Fruit fly (Drosophila melanogaster) whole organism, embryonic: ENCODE data around the gene CG18749.
A peak's percentile ranks its signal among the peaks of the same experiment; 100 is the strongest.

Experiments
- BtbVII ChIP-seq: fragments of 200-800 bp; sonication (Bioruptor generic); optimal IDR thresholded peaks from 3 replicates; lab custom pipeline; 2017; ENCODE audit warnings: missing biosample characterization, mild to moderate bottlenecking, missing genetic modification characterization
- CG10209 ChIP-seq: fragments of 200-800 bp; sonication (Bioruptor generic); optimal IDR thresholded peaks from 3 replicates; lab custom pipeline; 2017; ENCODE audit warnings: missing biosample characterization, mild to moderate bottlenecking, missing genetic modification characterization, missing genetic modification reagents
- CG10565 ChIP-seq: fragments of 200-800 bp; sonication (Bioruptor generic); optimal IDR thresholded peaks from 3 replicates; lab custom pipeline; 2016; ENCODE audit warnings: missing biosample characterization, mild to moderate bottlenecking, missing genetic modification characterization
- CG11723 ChIP-seq: fragments of 200-800 bp; sonication (Bioruptor generic); optimal IDR thresholded peaks from 2 replicates; lab custom pipeline; 2017; ENCODE audit warnings: missing biosample characterization, mild to moderate bottlenecking, missing genetic modification characterization
- CG1233 ChIP-seq: fragments of 200-800 bp; sonication (Bioruptor generic); optimal IDR thresholded peaks from 4 replicates; lab custom pipeline; 2018; ENCODE audit warnings: missing biosample characterization, mild to moderate bottlenecking, missing genetic modification characterization
- CG13775 ChIP-seq: fragments of 200-800 bp; sonication (Bioruptor generic); optimal IDR thresholded peaks from 3 replicates; lab custom pipeline; 2017; ENCODE audit warnings: missing biosample characterization, mild to moderate bottlenecking, missing genetic modification characterization
- CG16813 ChIP-seq: fragments of 200-800 bp; sonication (Bioruptor generic); IDR thresholded peaks from 3 replicates; pipeline ENCODE4 v1.3.6; 2022; ENCODE audit warnings: missing biosample characterization, missing genetic modification characterization; ENCODE audit not compliant: partially characterized antibody
- CG1832 ChIP-seq: fragments of 200-800 bp; sonication (Bioruptor generic); optimal IDR thresholded peaks from 2 replicates; lab custom pipeline; 2017; ENCODE audit warnings: missing biosample characterization, mild to moderate bottlenecking, missing genetic modification characterization, inconsistent platforms
- CG18599 ChIP-seq: fragments of 200-800 bp; sonication (Bioruptor generic); optimal IDR thresholded peaks from 3 replicates; lab custom pipeline; 2017; ENCODE audit warnings: missing biosample characterization, missing genetic modification characterization, mild to moderate bottlenecking, moderate library complexity, missing genetic modification reagents
- CG2116 ChIP-seq: fragments of 200-800 bp; sonication (Bioruptor generic); optimal IDR thresholded peaks from 3 replicates; lab custom pipeline; 2018; ENCODE audit warnings: missing biosample characterization, mild to moderate bottlenecking, missing genetic modification characterization
- CG2712 ChIP-seq: fragments of 200-800 bp; optimal IDR thresholded peaks from 3 replicates; lab custom pipeline; 2019; ENCODE audit warnings: missing biosample characterization, mild to moderate bottlenecking, missing genetic modification characterization, moderate library complexity
- CG32772 ChIP-seq: fragments of 200-800 bp; sonication (Bioruptor generic); IDR thresholded peaks from 2 replicates; pipeline ENCODE4 v1.3.6; 2022; ENCODE audit warnings: missing biosample characterization, missing genetic modification characterization
- CG4424 ChIP-seq: fragments of 200-800 bp; sonication (Bioruptor generic); optimal IDR thresholded peaks from 3 replicates; lab custom pipeline; 2016; ENCODE audit warnings: missing biosample characterization, missing genetic modification characterization
- CG4617 ChIP-seq: fragments of 200-800 bp; sonication (Bioruptor generic); optimal IDR thresholded peaks from 3 replicates; lab custom pipeline; 2016; ENCODE audit warnings: missing biosample characterization, missing genetic modification characterization, borderline replicate concordance
- CG4854 ChIP-seq: fragments of 200-800 bp; sonication (Bioruptor generic); optimal IDR thresholded peaks from 2 replicates; lab custom pipeline; 2016; ENCODE audit warnings: missing biosample characterization, missing genetic modification characterization, inconsistent platforms
- CG6175 ChIP-seq: fragments of 200-800 bp; sonication (Bioruptor generic); IDR thresholded peaks from 3 replicates; pipeline ENCODE4 v1.3.6; 2022; ENCODE audit warnings: missing biosample characterization, missing genetic modification characterization
- CG6765 ChIP-seq: fragments of 200-800 bp; sonication (Bioruptor generic); optimal IDR thresholded peaks from 3 replicates; lab custom pipeline; 2017; ENCODE audit warnings: missing biosample characterization, mild to moderate bottlenecking, missing genetic modification characterization
- CG7963 ChIP-seq: fragments of 200-800 bp; sonication (Bioruptor generic); IDR thresholded peaks from 3 replicates; pipeline ENCODE4 v1.3.6; 2022; ENCODE audit warnings: missing biosample characterization, missing genetic modification characterization; ENCODE audit not compliant: partially characterized antibody
- CG8944 ChIP-seq: fragments of 200-800 bp; sonication (Bioruptor generic); optimal IDR thresholded peaks from 3 replicates; lab custom pipeline; 2016; ENCODE audit warnings: missing biosample characterization, missing genetic modification characterization
- CG9609 ChIP-seq: fragments of 200-800 bp; sonication (Bioruptor generic); optimal IDR thresholded peaks from 3 replicates; lab custom pipeline; 2016; ENCODE audit warnings: missing biosample characterization, missing genetic modification characterization
- CG9817 ChIP-seq: fragments of 200-800 bp; sonication (Bioruptor generic); optimal IDR thresholded peaks from 2 replicates; lab custom pipeline; 2018; ENCODE audit warnings: missing biosample characterization, mild to moderate bottlenecking, missing genetic modification characterization, moderate library complexity
- CkIIα-i1 ChIP-seq: fragments of 200-800 bp; sonication (Bioruptor generic); IDR thresholded peaks from 2 replicates; pipeline ENCODE4 v1.3.6; 2022; ENCODE audit warnings: missing biosample characterization, missing genetic modification characterization
- Dip2 ChIP-seq: fragments of 200-800 bp; sonication (Bioruptor generic); IDR thresholded peaks from 2 replicates; pipeline ENCODE4 v1.3.6; 2022; ENCODE audit warnings: missing biosample characterization, missing genetic modification characterization
- Elba2 ChIP-seq: fragments of 200-800 bp; sonication (Bioruptor generic); optimal IDR thresholded peaks from 3 replicates; lab custom pipeline; 2016; ENCODE audit warnings: missing biosample characterization, missing genetic modification characterization
- HHEX ChIP-seq: fragments of 200-800 bp; sonication (Bioruptor generic); optimal IDR thresholded peaks from 3 replicates; lab custom pipeline; 2017; ENCODE audit warnings: missing biosample characterization, mild to moderate bottlenecking, missing genetic modification characterization, missing genetic modification reagents
- Kr ChIP-seq: fragments of 200-800 bp; sonication (Bioruptor generic); optimal IDR thresholded peaks from 2 replicates; lab custom pipeline; 2017; ENCODE audit warnings: missing biosample characterization, mild to moderate bottlenecking, missing genetic modification characterization
- NK7.1 ChIP-seq: fragments of 200-800 bp; sonication (Bioruptor generic); optimal IDR thresholded peaks from 3 replicates; lab custom pipeline; 2016; ENCODE audit warnings: missing biosample characterization, missing genetic modification characterization
- Rfx ChIP-seq: fragments of 200-800 bp; sonication (Bioruptor generic); IDR thresholded peaks from 2 replicates; pipeline ENCODE4 v1.3.6; 2022; ENCODE audit warnings: missing biosample characterization, missing genetic modification characterization
- Tbp ChIP-seq: fragments of >200 bp; optimal IDR thresholded peaks from 2 replicates; lab custom pipeline; 2018; ENCODE audit warnings: missing biosample characterization, missing genetic modification characterization
- Vsx1 ChIP-seq: fragments of 200-800 bp; sonication (Bioruptor generic); optimal IDR thresholded peaks from 2 replicates; lab custom pipeline; 2017; ENCODE audit warnings: missing biosample characterization, mild to moderate bottlenecking, missing genetic modification characterization, missing genetic modification reagents
- Xrp1 ChIP-seq: fragments of 200-800 bp; sonication (Bioruptor generic); IDR thresholded peaks from 2 replicates; pipeline ENCODE4 v1.3.6; 2022; ENCODE audit warnings: missing biosample characterization, missing genetic modification characterization
- ara ChIP-seq: fragments of 200-800 bp; sonication (Bioruptor generic); IDR thresholded peaks from 2 replicates; pipeline ENCODE4 v1.3.6; 2022; ENCODE audit warnings: missing biosample characterization, missing genetic modification characterization
- bigmax ChIP-seq: fragments of 200-800 bp; sonication (Bioruptor generic); optimal IDR thresholded peaks from 2 replicates; lab custom pipeline; 2018; ENCODE audit warnings: missing biosample characterization, mild to moderate bottlenecking, missing genetic modification characterization
- bowl ChIP-seq: fragments of 200-800 bp; sonication (Bioruptor generic); IDR thresholded peaks from 2 replicates; pipeline ENCODE4 v1.3.6; 2022; ENCODE audit warnings: missing biosample characterization, missing genetic modification characterization
- br ChIP-seq: fragments of >200 bp; optimal IDR thresholded peaks from 2 replicates; lab custom pipeline; 2017
- cas ChIP-seq: fragments of 200-800 bp; sonication (Bioruptor generic); IDR thresholded peaks from 2 replicates; pipeline ENCODE4 v1.3.6; 2022; ENCODE audit warnings: missing biosample characterization, missing genetic modification characterization
- cato ChIP-seq: fragments of 200-800 bp; sonication (Bioruptor generic); optimal IDR thresholded peaks from 2 replicates; lab custom pipeline; 2016; ENCODE audit warnings: missing biosample characterization, missing genetic modification characterization, borderline replicate concordance
- ci ChIP-seq: fragments of 200-800 bp; sonication (Bioruptor generic); IDR thresholded peaks from 3 replicates; pipeline ENCODE4 v1.3.6; 2022; ENCODE audit warnings: missing biosample characterization, missing genetic modification characterization
- dm ChIP-seq: fragments of 200-800 bp; sonication (Bioruptor generic); optimal IDR thresholded peaks from 3 replicates; lab custom pipeline; 2016; ENCODE audit warnings: missing biosample characterization, missing genetic modification characterization
- dpn ChIP-seq, 2 experiments: fragments of 200-800 bp; sonication (Bioruptor generic); optimal IDR thresholded peaks; 3 replicates each; lab custom pipeline; 2016; ENCODE audit warnings: missing biosample characterization in 2 of 2, missing genetic modification characterization in 2 of 2
- en ChIP-seq: fragments of 200-800 bp; sonication (Bioruptor generic); optimal IDR thresholded peaks from 2 replicates; lab custom pipeline; 2016; ENCODE audit warnings: missing biosample characterization, missing genetic modification characterization
- hbn ChIP-seq: fragments of 200-800 bp; sonication (Bioruptor generic); IDR thresholded peaks from 2 replicates; pipeline ENCODE4 v1.3.6; 2022; ENCODE audit warnings: missing biosample characterization, missing genetic modification characterization; ENCODE audit not compliant: partially characterized antibody
- her ChIP-seq: fragments of 200-800 bp; sonication (Bioruptor generic); optimal IDR thresholded peaks from 2 replicates; lab custom pipeline; 2016; ENCODE audit warnings: missing biosample characterization, missing genetic modification characterization
- hkb ChIP-seq, 2 experiments: fragments of 200-800 bp in 1 of 2; fragments of >200 bp in 1 of 2; sonication (Bioruptor generic) in 1 of 2; IDR thresholded peaks in 1 of 2; optimal IDR thresholded peaks in 1 of 2; 2 replicates each; pipeline versions ENCODE4 v1.3.6 to Lab custom; 2017 to 2022; ENCODE audit warnings: missing biosample characterization in 1 of 2, missing genetic modification characterization in 1 of 2
- klu ChIP-seq: fragments of 200-800 bp; sonication (Bioruptor generic); IDR thresholded peaks from 2 replicates; pipeline ENCODE4 v1.3.6; 2022; ENCODE audit warnings: missing biosample characterization, missing genetic modification characterization
- shn ChIP-seq: fragments of 200-800 bp; sonication (Bioruptor generic); optimal IDR thresholded peaks from 3 replicates; lab custom pipeline; 2016; ENCODE audit warnings: missing biosample characterization, missing genetic modification characterization
- sna ChIP-seq: fragments of 200-800 bp; sonication (Bioruptor generic); IDR thresholded peaks from 2 replicates; pipeline ENCODE4 v1.3.6; 2022; ENCODE audit warnings: missing biosample characterization, missing genetic modification characterization; ENCODE audit not compliant: partially characterized antibody
- sqz ChIP-seq: fragments of 200-800 bp; sonication (Bioruptor generic); optimal IDR thresholded peaks from 3 replicates; lab custom pipeline; 2018; ENCODE audit warnings: missing biosample characterization, mild to moderate bottlenecking, missing genetic modification characterization
- unc-4 ChIP-seq: fragments of 200-800 bp; sonication (Bioruptor generic); IDR thresholded peaks from 2 replicates; pipeline ENCODE4 v1.3.6; 2022; ENCODE audit warnings: missing biosample characterization, missing genetic modification characterization; ENCODE audit not compliant: partially characterized antibody

The CG18749 gene

DNA sequence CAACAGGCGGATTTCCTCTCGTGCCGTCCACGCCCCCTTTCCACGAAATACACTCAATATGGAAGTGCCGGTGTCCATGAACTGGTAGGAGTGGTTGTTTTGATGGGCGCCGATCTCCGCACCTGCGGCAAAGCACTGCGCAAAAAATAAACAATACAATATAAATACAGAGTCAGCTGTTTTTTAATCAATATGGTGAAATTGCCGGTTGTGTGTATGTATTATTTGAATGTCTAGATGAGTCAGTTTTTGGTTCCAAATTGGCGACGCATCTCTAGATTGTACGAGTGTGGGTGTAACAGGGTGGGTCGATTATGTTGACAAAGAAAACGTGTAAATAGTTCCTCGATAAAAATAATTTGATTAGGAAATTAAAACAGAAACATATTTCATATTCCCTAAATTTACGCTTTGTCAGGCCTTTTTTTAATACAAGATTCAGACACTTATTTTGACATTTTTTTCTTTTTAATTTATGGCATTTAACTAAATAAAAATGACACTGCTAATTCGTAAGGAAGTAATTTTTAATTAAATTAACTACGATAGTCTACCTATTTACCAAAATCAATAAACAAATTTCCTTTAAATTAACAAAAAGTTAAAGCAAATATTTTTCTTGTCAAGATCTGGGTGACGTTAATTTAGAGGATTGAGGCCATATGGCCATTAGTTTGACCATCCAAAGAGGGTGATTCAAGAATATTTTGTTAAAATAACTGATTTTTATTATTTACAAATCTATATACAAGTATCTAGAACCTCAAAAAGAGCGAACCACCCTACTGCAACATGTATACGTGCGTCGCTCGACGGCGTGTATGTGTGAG lies 4.2 kb upstream of the CG18749 start (continued):
- TF ChIP-seq CG10209 (peak; percentile 92), CG2712 (tag; lab: Kevin White, UChicago) (peak; percentile 90), cas (GFP tag; lab: Robert Waterston, UW) (no peak), bowl (GFP tag; lab: Robert Waterston, UW) (no peak), klu (GFP tag; lab: Robert Waterston, UW) (peak; percentile 57), BtbVII (GFP tag; lab: Kevin White, UChicago) (peak; percentile 94), Elba2 (GFP tag; lab: Kevin White, UChicago) (no peak), hkb (optimal IDR thresholded peaks at IDR 0.05; lab: Kevin White, UChicago) (no peak), hkb (GFP tag; IDR thresholded peaks at IDR 0.05; lab: Robert Waterston, UW) (peak; percentile 81), her (GFP tag; lab: Kevin White, UChicago) (peak; percentile 48), CG32772 (0 out of 2 replicates have a peak, but pooled peaks have one; percentile 39), Dip2 (GFP tag; lab: Robert Waterston, UW) (no peak), CG11723 (GFP tag; lab: Kevin White, UChicago) (peak; percentile 89), cato (GFP tag; lab: Kevin White, UChicago) (peak; percentile 75), sna (GFP tag; lab: Robert Waterston, UW) (no peak), sqz (peak; percentile 87), CG13775 (GFP tag; lab: Kevin White, UChicago) (peak; percentile 96), HHEX (peak; percentile 90), Kr (GFP tag; lab: Kevin White, UChicago) (no peak), CG6175 (no peak), dm (GFP tag; lab: Kevin White, UChicago) (peak; percentile 56), CG4854 (peak; percentile 54), CG2116 (GFP tag; lab: Kevin White, UChicago) (peak; percentile 71), Rfx (peak; percentile 79), CG4424 (GFP tag; lab: Kevin White, UChicago) (peak; percentile 93), bigmax (no peak), CG10565 (GFP tag; lab: Kevin White, UChicago) (peak; percentile 23), unc-4 (no peak), CG1233 (GFP tag; lab: Kevin White, UChicago) (peak; percentile 93), Vsx1 (GFP tag; lab: Kevin White, UChicago) (peak; percentile 82), ci (peak; percentile 84), en (peak; percentile 41), dpn (GFP tag; optimal IDR thresholded peaks at IDR 0.05; lab: Kevin White, UChicago) (peak; percentile 65 to 82), Tbp (no peak), CG8944 (GFP tag; lab: Kevin White, UChicago) (peak; percentile 56), Xrp1 (GFP tag; lab: Robert Waterston, UW) (peak; percentile 75), ara (GFP tag; lab: Robert Waterston, UW) (peak; percentile 70), CG4617 (GFP tag; lab: Kevin White, UChicago) (no peak), br (no peak), CG16813 (GFP tag; lab: Robert Waterston, UW) (no peak), CG9817 (tag; lab: Kevin White, UChicago) (peak; percentile 87), hbn (GFP tag; lab: Robert Waterston, UW) (no peak), CkIIα-i1 (no peak), NK7.1 (GFP tag; lab: Kevin White, UChicago) (peak; percentile 64), CG9609 (GFP tag; lab: Kevin White, UChicago) (peak; percentile 75), CG1832 (GFP tag; lab: Kevin White, UChicago) (no peak), CG6765 (peak; percentile 92), shn (peak; percentile 69), CG7963 (no peak), CG18599 (GFP tag; lab: Kevin White, UChicago) (peak; percentile 91)
